Worm (Caenorhabditis elegans) whole organism, mixed stage, embryonic: ENCODE results near the gene ggtb-1.

Experiments
- ceh-43 ChIP-seq: fragments of 200-800 bp; sonication (Bioruptor generic); optimal IDR thresholded peaks from 2 replicates; lab custom pipeline; 2018; ENCODE audit warnings: mild to moderate bottlenecking, missing genetic modification characterization, moderate library complexity, missing compliant biosample characterization
- elt-3 ChIP-seq: fragments of 150-350 bp; optimal IDR thresholded peaks from 2 replicates; lab custom pipeline; 2014; ENCODE audit warnings: missing biosample characterization, missing genetic modification characterization
- ham-2 ChIP-seq: fragments of 200-800 bp; sonication (Bioruptor generic); optimal IDR thresholded peaks from 2 replicates; lab custom pipeline; 2018; ENCODE audit warnings: mild to moderate bottlenecking, missing genetic modification characterization, missing compliant biosample characterization
- lin-13 ChIP-seq: fragments of 150-350 bp; optimal IDR thresholded peaks from 2 replicates; lab custom pipeline; 2014; ENCODE audit warnings: missing biosample characterization, missing genetic modification characterization
- lin-32 ChIP-seq: fragments of 200-800 bp; sonication (Bioruptor generic); optimal IDR thresholded peaks from 2 replicates; lab custom pipeline; 2018; ENCODE audit warnings: mild to moderate bottlenecking, missing genetic modification characterization, missing compliant biosample characterization
- mep-1 ChIP-seq: fragments of 150-350 bp; optimal IDR thresholded peaks from 2 replicates; lab custom pipeline; 2017; ENCODE audit warnings: missing biosample characterization, missing genetic modification reagents, missing genetic modification characterization, inconsistent platforms
- nhr-12 ChIP-seq: fragments of 150-350 bp; optimal IDR thresholded peaks from 2 replicates; lab custom pipeline; 2014; ENCODE audit warnings: missing biosample characterization, missing genetic modification characterization
- nhr-237 ChIP-seq: fragments of 150-350 bp; optimal IDR thresholded peaks from 2 replicates; lab custom pipeline; 2014; ENCODE audit warnings: missing biosample characterization, missing genetic modification characterization
- sem-2 ChIP-seq: fragments of 200-800 bp; sonication (Bioruptor generic); optimal IDR thresholded peaks from 2 replicates; lab custom pipeline; 2018; ENCODE audit warnings: mild to moderate bottlenecking, missing genetic modification characterization, missing compliant biosample characterization
- snpc-4 ChIP-seq: fragments of 150-350 bp; optimal IDR thresholded peaks from 2 replicates; lab custom pipeline; 2014; ENCODE audit warnings: missing biosample characterization, missing genetic modification characterization
- unc-62 ChIP-seq: fragments of 150-350 bp; optimal IDR thresholded peaks from 2 replicates; lab custom pipeline; 2014; ENCODE audit warnings: missing biosample characterization, missing genetic modification reagents, missing genetic modification characterization
- ztf-11 ChIP-seq: fragments of 150-350 bp; optimal IDR thresholded peaks from 2 replicates; lab custom pipeline; 2014; ENCODE audit warnings: missing biosample characterization, missing genetic modification characterization

DNA sequence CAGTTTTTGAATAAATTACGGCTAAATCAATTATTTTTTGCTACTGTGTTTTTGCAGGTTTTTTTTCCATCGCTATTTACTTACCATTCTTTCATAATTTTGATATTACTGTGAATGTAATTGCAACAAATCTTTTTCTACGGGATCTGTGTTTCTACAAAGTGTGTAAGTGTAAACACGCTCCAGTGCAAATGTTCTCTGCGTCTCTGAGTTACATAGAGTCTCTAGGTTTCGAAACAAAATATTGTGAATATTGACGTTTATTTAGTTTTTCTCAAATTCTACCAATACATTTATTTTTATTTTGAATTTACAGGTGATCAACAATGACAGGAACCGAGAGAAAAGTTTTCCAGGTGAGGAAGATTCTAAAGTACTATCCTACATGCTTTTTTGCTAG is 50.5 kb downstream of the ggtb-1 start, which contains the start of gene yju-2:
- TF ChIP-seq nhr-237 (tag; lab: Kevin White, UChicago) (peak; percentile 47), mep-1 (tag; lab: Kevin White, UChicago) (no peak), lin-32 (GFP tag; lab: Kevin White, UChicago) (no peak), nhr-12 (tag; lab: Kevin White, UChicago) (no peak), sem-2 (GFP tag; lab: Kevin White, UChicago) (no peak), unc-62 (no peak), lin-13 (tag; lab: Kevin White, UChicago) (no peak), ztf-11 (tag; lab: Kevin White, UChicago) (no peak), snpc-4 (tag; lab: Kevin White, UChicago) (no peak), elt-3 (tag; lab: Kevin White, UChicago) (no peak), ham-2 (GFP tag; lab: Kevin White, UChicago) (no peak), ceh-43 (no peak)
